Worm (Caenorhabditis elegans) whole organism, L1 larva: ENCODE data around the gene sms-3.
A peak's percentile ranks its signal among the peaks of the same experiment; 100 is the strongest.

Experiments used
- Y116A8C.19 ChIP-seq: sonication (generic microtip); optimal IDR thresholded peaks from 2 replicates; lab custom pipeline; 2016; ENCODE audit warnings: missing compliant biosample characterization, missing genetic modification characterization, borderline replicate concordance
- ama-1 ChIP-seq: fragments of 150-350 bp; optimal IDR thresholded peaks from 2 replicates; lab custom pipeline; 2014
- elt-2 ChIP-seq: sonication (generic microtip); optimal IDR thresholded peaks from 2 replicates; lab custom pipeline; 2016; ENCODE audit warnings: missing genetic modification characterization, mild to moderate bottlenecking, inconsistent platforms, missing compliant biosample characterization, missing genetic modification reagents
- lin-15B ChIP-seq: fragments of 150-350 bp; sonication (generic microtip); optimal IDR thresholded peaks from 3 replicates; lab custom pipeline; 2014; ENCODE audit warnings: missing biosample characterization, missing genetic modification characterization
- snu-23 ChIP-seq: sonication (generic microtip); optimal IDR thresholded peaks from 2 replicates; lab custom pipeline; 2016; ENCODE audit warnings: missing genetic modification characterization, missing compliant biosample characterization
- tbx-2 ChIP-seq: sonication (generic microtip); optimal IDR thresholded peaks from 2 replicates; lab custom pipeline; 2016; ENCODE audit warnings: missing genetic modification characterization, missing compliant biosample characterization
- ztf-11 ChIP-seq, 2 experiments: sonication (generic microtip); optimal IDR thresholded peaks; 2 replicates each; lab custom pipeline; 2016 to 2017; ENCODE audit warnings: missing genetic modification characterization in 2 of 2, missing biosample characterization in 1 of 2, missing compliant biosample characterization in 1 of 2

- TF ChIP-seq elt-2 (tag; lab: Kevin White, UChicago): peak; percentile 28
- no peak for TF ChIP-seq lin-15B
- no peak for TF ChIP-seq tbx-2
- peak; percentile 22 for TF ChIP-seq snu-23 (GFP tag; lab: Kevin White, UChicago)
- TF ChIP-seq Y116A8C.19 (tag; lab: Kevin White, UChicago): no peak
- no peak for TF ChIP-seq ztf-11 (tag; optimal IDR thresholded peaks at IDR 0.05; lab: Kevin White, UChicago)
- TF ChIP-seq ama-1 (lab: Kevin White, UChicago): peak; percentile 71
Measured at ce11 chrIII:1616245-1617026, 15.5 kb upstream of the sms-3 start.
